Worm (Caenorhabditis elegans): ENCODE data around the gene nlp-66.

The nlp-66 gene

ce11 chrX:11093985-11094593, 22.5 kb downstream of the nlp-66 start (continued):
- TF ChIP-seq set-16 (GFP tag; IDR thresholded peaks at IDR 0.05) (no peak), ceh-44 (GFP tag; IDR thresholded peaks at IDR 0.05) (peak; percentile 95), zfp-2 (tag; optimal IDR thresholded peaks at IDR 0.05) (peak; percentile 90), hlh-30 (tag; optimal IDR thresholded peaks at IDR 0.05; ENCODE audit: insufficient read depth) (peak; percentile 96), snpc-1.2 (GFP tag; IDR thresholded peaks at IDR 0.05) (peak; percentile 80), daf-12 (tag; optimal IDR thresholded peaks at IDR 0.05) (peak; percentile 24), ctbp-1 (GFP tag; IDR thresholded peaks at IDR 0.05) (peak; percentile 99), dmd-8 (GFP tag; IDR thresholded peaks at IDR 0.05) (peak; percentile 90), ZK337.2 (GFP tag; IDR thresholded peaks at IDR 0.05) (peak; percentile 94), zip-2 (tag; optimal IDR thresholded peaks at IDR 0.05) (peak; percentile 99), snpc-4 (tag; optimal IDR thresholded peaks at IDR 0.05) (peak; percentile 31), hlh-11 (tag; optimal IDR thresholded peaks at IDR 0.05) (peak; percentile 99), dmd-9 (GFP tag; IDR thresholded peaks at IDR 0.05) (peak; percentile 95), mdt-29 (GFP tag; IDR thresholded peaks at IDR 0.05) (peak; percentile 97), ceh-28 (tag; optimal IDR thresholded peaks at IDR 0.05) (peak; percentile 100), spr-1 (tag; optimal IDR thresholded peaks at IDR 0.05) (peak; percentile 99), lim-7 (GFP tag; IDR thresholded peaks at IDR 0.05) (peak; percentile 72), lin-13 (GFP tag; optimal IDR thresholded peaks at IDR 0.05) (peak; percentile 99), zfp-3 (GFP tag; conservative IDR thresholded peaks at IDR 0.05) (peak; percentile 98), aly-2 (tag; optimal IDR thresholded peaks at IDR 0.05) (peak; percentile 73), nhr-6 (tag; optimal IDR thresholded peaks at IDR 0.05) (peak; percentile 99), nhr-76 (tag; optimal IDR thresholded peaks at IDR 0.05) (peak; percentile 88), T26A8.4 (GFP tag; IDR thresholded peaks at IDR 0.05) (peak; percentile 100), Y5F2A.4 (GFP tag; optimal IDR thresholded peaks at IDR 0.05) (peak; percentile 98), lin-39 (tag; optimal IDR thresholded peaks at IDR 0.05) (peak; percentile 100), nhr-41 (GFP tag; IDR thresholded peaks at IDR 0.05) (peak; percentile 91), ztf-11 (tag; optimal IDR thresholded peaks at IDR 0.05) (peak; percentile 100), lir-3 (tag; optimal IDR thresholded peaks at IDR 0.05) (peak; percentile 94), nhr-25 (tag; optimal IDR thresholded peaks at IDR 0.05; ENCODE audit: borderline replicate concordance, insufficient read depth) (peak; percentile 98), ZK546.5 (tag; optimal IDR thresholded peaks at IDR 0.05) (peak; percentile 67 to 83), dmd-6 (GFP tag; IDR thresholded peaks at IDR 0.05) (peak; percentile 99), fos-1 (tag; optimal IDR thresholded peaks at IDR 0.05) (peak; percentile 100), tag-97 (GFP tag; IDR thresholded peaks at IDR 0.05) (peak; percentile 97), F26F4.8 (GFP tag; conservative IDR thresholded peaks at IDR 0.05) (no peak), sdz-12 (GFP tag; optimal IDR thresholded peaks at IDR 0.05) (peak; percentile 90), mep-1 (tag; optimal IDR thresholded peaks at IDR 0.05) (peak; percentile 100), unc-39 (tag; optimal IDR thresholded peaks at IDR 0.05) (peak; percentile 94), daf-16 (GFP tag; optimal IDR thresholded peaks at IDR 0.05) (peak; percentile 97 to 99), daf-16 (tag; optimal IDR thresholded peaks at IDR 0.05) (peak; percentile 98), nhr-48 (tag; optimal IDR thresholded peaks at IDR 0.05) (peak; percentile 98), jun-1 (tag; optimal IDR thresholded peaks at IDR 0.05) (peak; percentile 100), T20F7.1 (GFP tag; optimal IDR thresholded peaks at IDR 0.05) (peak; percentile 94), ceh-82 (tag; optimal IDR thresholded peaks at IDR 0.05) (peak; percentile 90), R02D3.7 (tag; optimal IDR thresholded peaks at IDR 0.05) (peak; percentile 36), zip-11 (GFP tag; IDR thresholded peaks at IDR 0.05) (peak; percentile 48; the same call in 1 of the 2 replicates), ztf-7 (tag; optimal IDR thresholded peaks at IDR 0.05) (peak; percentile 95), madf-5 (GFP tag; IDR thresholded peaks at IDR 0.05) (peak; percentile 74 to 93), duxl-1 (tag; optimal IDR thresholded peaks at IDR 0.05; ENCODE audit: poor library complexity) (peak; percentile 99), unc-62 (GFP tag; optimal IDR thresholded peaks at IDR 0.05 in 1 of 2) (peak; percentile 72 to 100), unc-62 (tag; optimal IDR thresholded peaks at IDR 0.05) (peak; percentile 69), lin-38 (GFP tag; IDR thresholded peaks at IDR 0.05) (peak; percentile 91), nhr-10 (tag; optimal IDR thresholded peaks at IDR 0.05) (peak; percentile 100)
